Worm (Caenorhabditis elegans) whole organism, L2 larva: ENCODE data around the gene Y81B9A.4.

Experiments
- C34F6.9 ChIP-seq: fragments of 150-350 bp; optimal IDR thresholded peaks from 2 replicates; lab custom pipeline; 2014; ENCODE audit warnings: missing biosample characterization, missing genetic modification characterization
- aly-2 ChIP-seq: fragments of 150-350 bp; optimal IDR thresholded peaks from 2 replicates; lab custom pipeline; 2014; ENCODE audit warnings: missing biosample characterization, missing genetic modification characterization
- ama-1 ChIP-seq: fragments of 150-350 bp; optimal IDR thresholded peaks from 2 replicates; lab custom pipeline; 2018; ENCODE audit warnings: inconsistent platforms
- egl-27 ChIP-seq: sonication (generic microtip); optimal IDR thresholded peaks from 3 replicates; lab custom pipeline; 2017; ENCODE audit warnings: missing biosample characterization, missing genetic modification reagents, missing genetic modification characterization
- fos-1 ChIP-seq: fragments of 150-350 bp; optimal IDR thresholded peaks from 2 replicates; lab custom pipeline; 2014; ENCODE audit warnings: missing biosample characterization, missing genetic modification characterization
- lsy-2 ChIP-seq, 2 experiments: fragments of 150-350 bp in 1 of 2; sonication (generic microtip) in 1 of 2; optimal IDR thresholded peaks; 2 replicates each; lab custom pipeline; 2014 to 2017; ENCODE audit warnings: missing biosample characterization in 2 of 2, missing genetic modification characterization in 2 of 2
- nhr-11 ChIP-seq: fragments of 150-350 bp; optimal IDR thresholded peaks from 2 replicates; lab custom pipeline; 2014; ENCODE audit warnings: missing biosample characterization, missing genetic modification characterization
- nhr-12 ChIP-seq: fragments of 150-350 bp; optimal IDR thresholded peaks from 2 replicates; lab custom pipeline; 2014; ENCODE audit warnings: missing biosample characterization, missing genetic modification characterization
- nhr-237 ChIP-seq: fragments of 150-350 bp; optimal IDR thresholded peaks from 2 replicates; lab custom pipeline; 2014; ENCODE audit warnings: missing biosample characterization, missing genetic modification characterization
- nhr-25 ChIP-seq: fragments of 150-350 bp; sonication (generic microtip); optimal IDR thresholded peaks from 3 replicates; lab custom pipeline; 2014; ENCODE audit warnings: missing biosample characterization, missing genetic modification characterization
- skn-1 ChIP-seq: sonication (generic microtip); optimal IDR thresholded peaks from 2 replicates; lab custom pipeline; 2017; ENCODE audit warnings: missing biosample characterization, missing genetic modification characterization
- unc-62 ChIP-seq: fragments of 150-350 bp; optimal IDR thresholded peaks from 2 replicates; lab custom pipeline; 2014; ENCODE audit warnings: missing biosample characterization, missing genetic modification reagents, missing genetic modification characterization
- zag-1 ChIP-seq: fragments of 150-350 bp; optimal IDR thresholded peaks from 2 replicates; lab custom pipeline; 2014; ENCODE audit warnings: missing biosample characterization, missing genetic modification characterization

DNA sequence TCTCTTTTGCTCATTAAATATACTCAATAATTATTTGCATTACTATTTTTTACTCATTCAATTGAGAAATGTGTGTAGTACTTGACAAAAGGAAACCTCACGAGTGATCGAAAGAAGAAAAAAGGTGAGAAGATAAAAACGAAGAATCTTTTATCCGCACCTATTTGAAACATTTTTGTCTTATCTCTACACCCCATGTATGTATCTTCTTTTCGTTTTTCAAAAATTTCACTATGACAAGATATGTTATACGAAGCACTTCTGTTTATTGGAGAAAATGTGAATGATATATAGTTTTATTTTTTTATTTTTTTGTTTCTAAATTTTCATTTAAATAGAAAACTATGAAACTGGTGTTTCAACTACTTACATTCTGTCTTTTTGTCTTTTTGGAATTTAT, 24.3 kb upstream of the Y81B9A.4 start:
- TF ChIP-seq aly-2 (tag; lab: Kevin White, UChicago) (no peak), unc-62 (GFP tag; lab: Kevin White, UChicago) (no peak), nhr-11 (tag; lab: Kevin White, UChicago) (no peak), zag-1 (no peak), fos-1 (tag; lab: Kevin White, UChicago) (no peak), lsy-2 (tag; optimal IDR thresholded peaks at IDR 0.05; lab: Kevin White, UChicago) (no peak), egl-27 (no peak), skn-1 (tag; lab: Kevin White, UChicago) (no peak), ama-1 (lab: Kevin White, UChicago) (no peak), nhr-12 (tag; lab: Kevin White, UChicago) (no peak), nhr-25 (tag; lab: Kevin White, UChicago) (no peak), nhr-237 (no peak), C34F6.9 (no peak)
